Worm (Caenorhabditis elegans): Measurements from ENCODE around the gene R10D12.7.

DNA sequence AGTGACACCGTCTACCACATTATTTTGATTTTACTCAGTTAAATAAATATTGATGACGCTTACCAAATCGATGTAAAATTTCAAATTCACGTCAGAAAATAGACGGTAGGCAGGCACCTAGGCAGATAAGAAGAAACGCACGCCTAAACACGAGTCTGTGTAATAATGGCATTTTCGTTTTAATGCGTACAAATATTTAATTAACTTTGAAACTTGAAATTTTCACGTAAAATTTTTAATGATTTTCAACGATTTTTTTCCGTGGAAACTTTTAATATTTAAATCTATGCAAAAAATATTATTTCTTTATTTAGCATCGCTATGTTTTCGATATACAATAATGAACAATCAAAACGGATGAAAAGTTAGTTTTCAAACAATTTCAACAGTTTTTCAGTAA lies 18.6 kb upstream of the R10D12.7 start, which contains the start of gene C06B3.16:
- no peak for TF ChIP-seq lir-3 (tag; optimal IDR thresholded peaks at IDR 0.05; ENCODE audit: poor library complexity)
- no peak for TF ChIP-seq fkh-10 (GFP tag; optimal IDR thresholded peaks at IDR 0.05)
- no peak for TF ChIP-seq grh-1 (GFP tag; IDR thresholded peaks at IDR 0.05)
- TF ChIP-seq ama-1 (optimal IDR thresholded peaks at IDR 0.05) = no peak

All from whole organism, L1 larva.